Fruit fly (Drosophila melanogaster) whole organism, pupa: ENCODE data around the gene Claspin.
A peak's percentile ranks its signal among the peaks of the same experiment; 100 is the strongest.

Source experiments
- CG10348 ChIP-seq: fragments of 200-800 bp; sonication (Bioruptor generic); IDR thresholded peaks from 2 replicates; pipeline ENCODE4 v1.3.6; 2022; ENCODE audit warnings: missing biosample characterization, missing genetic modification characterization
- CG12605 ChIP-seq: fragments of 200-800 bp; sonication (Bioruptor generic); IDR thresholded peaks from 2 replicates; pipeline ENCODE4 v1.3.6; 2022; ENCODE audit warnings: missing biosample characterization, missing genetic modification characterization
- CG13204 ChIP-seq: fragments of 200-800 bp; sonication (Bioruptor generic); optimal IDR thresholded peaks from 2 replicates; lab custom pipeline; 2018; ENCODE audit warnings: missing biosample characterization, mild to moderate bottlenecking, missing genetic modification characterization, moderate library complexity
- CG14655 ChIP-seq: fragments of 200-800 bp; sonication (Bioruptor generic); optimal IDR thresholded peaks from 3 replicates; lab custom pipeline; 2017; ENCODE audit warnings: mild to moderate bottlenecking, missing biosample characterization, missing genetic modification reagents, missing genetic modification characterization
- CG15710 ChIP-seq: fragments of 200-800 bp; sonication (Bioruptor generic); optimal IDR thresholded peaks from 2 replicates; lab custom pipeline; 2018; ENCODE audit warnings: missing biosample characterization, mild to moderate bottlenecking, missing genetic modification characterization, moderate library complexity
- CG17806 ChIP-seq: fragments of 200-800 bp; sonication (Bioruptor generic); optimal IDR thresholded peaks from 2 replicates; lab custom pipeline; 2018; ENCODE audit warnings: missing biosample characterization, mild to moderate bottlenecking, missing genetic modification characterization, moderate library complexity
- CG32121 ChIP-seq: fragments of 200-800 bp; sonication (Bioruptor generic); IDR thresholded peaks from 2 replicates; pipeline ENCODE4 v1.3.6; 2022; ENCODE audit warnings: missing biosample characterization, missing genetic modification characterization
- CG34367 ChIP-seq: fragments of 200-800 bp; sonication (Bioruptor generic); optimal IDR thresholded peaks from 2 replicates; lab custom pipeline; 2018; ENCODE audit warnings: missing biosample characterization, mild to moderate bottlenecking, missing genetic modification characterization
- CG4496 ChIP-seq: fragments of 200-800 bp; sonication (Bioruptor generic); IDR thresholded peaks from 3 replicates; pipeline ENCODE4 v1.3.6; 2022; ENCODE audit warnings: missing biosample characterization, missing genetic modification characterization
- CG8159 ChIP-seq: fragments of 200-800 bp; sonication (Bioruptor generic); optimal IDR thresholded peaks from 3 replicates; lab custom pipeline; 2018; ENCODE audit warnings: missing biosample characterization, mild to moderate bottlenecking, missing genetic modification characterization, moderate library complexity
- CG8301 ChIP-seq: fragments of 200-800 bp; sonication (Bioruptor generic); optimal IDR thresholded peaks from 2 replicates; lab custom pipeline; 2018; ENCODE audit warnings: missing biosample characterization, mild to moderate bottlenecking, missing genetic modification characterization
- CG9948 ChIP-seq: fragments of 200-800 bp; sonication (Bioruptor generic); optimal IDR thresholded peaks from 2 replicates; lab custom pipeline; 2018; ENCODE audit warnings: missing biosample characterization, mild to moderate bottlenecking, missing genetic modification characterization, moderate library complexity
- D1 ChIP-seq: fragments of 200-800 bp; sonication (Bioruptor generic); optimal IDR thresholded peaks from 2 replicates; lab custom pipeline; 2018; ENCODE audit warnings: missing biosample characterization, mild to moderate bottlenecking, missing genetic modification characterization, moderate library complexity
- EcR ChIP-seq: fragments of 200-800 bp; sonication (Bioruptor generic); optimal IDR thresholded peaks from 3 replicates; lab custom pipeline; 2019; ENCODE audit warnings: missing biosample characterization, missing genetic modification characterization, mild to moderate bottlenecking, moderate library complexity, missing genetic modification reagents
- Ets98B ChIP-seq: fragments of 200-800 bp; sonication (Bioruptor generic); IDR thresholded peaks from 2 replicates; pipeline ENCODE4 v1.3.6; 2022; ENCODE audit warnings: missing biosample characterization, missing genetic modification characterization
- Pif1A ChIP-seq: fragments of 200-800 bp; sonication (Bioruptor generic); optimal IDR thresholded peaks from 3 replicates; lab custom pipeline; 2016; ENCODE audit warnings: missing biosample characterization, missing genetic modification characterization
- Pif1B ChIP-seq: fragments of 200-800 bp; sonication (Bioruptor generic); optimal IDR thresholded peaks from 3 replicates; lab custom pipeline; 2016; ENCODE audit warnings: missing biosample characterization, missing genetic modification characterization
- Snoo ChIP-seq: fragments of 200-800 bp; sonication (Bioruptor generic); optimal IDR thresholded peaks from 3 replicates; lab custom pipeline; 2017; ENCODE audit warnings: missing biosample characterization, mild to moderate bottlenecking, missing genetic modification characterization, inconsistent platforms
- fd96Ca ChIP-seq: fragments of 200-800 bp; sonication (Bioruptor generic); IDR thresholded peaks from 3 replicates; pipeline ENCODE4 v1.3.6; 2022; ENCODE audit warnings: missing biosample characterization, missing genetic modification characterization
- gl ChIP-seq: fragments of 200-800 bp; sonication (Bioruptor generic); optimal IDR thresholded peaks from 2 replicates; lab custom pipeline; 2018; ENCODE audit warnings: missing biosample characterization, mild to moderate bottlenecking, missing genetic modification characterization
- rn ChIP-seq: fragments of 200-800 bp; sonication (Bioruptor generic); IDR thresholded peaks from 2 replicates; pipeline ENCODE4 v1.3.6; 2022; ENCODE audit warnings: missing biosample characterization, missing genetic modification characterization

The Claspin gene

dm6 chr3L:4363887-4364794 is 50.9 kb downstream of the Claspin start, which contains the start of the genes Cip4 and mRpS6:
TSS of gene Cip4 (minus strand) at chr3L:4364102.
TSS of gene mRpS6 (plus strand) at chr3L:4364550.
- TF ChIP-seq CG14655 (GFP tag; lab: Kevin White, UChicago) (no peak), CG12605 (GFP tag; lab: Robert Waterston, UW) (peak; percentile 54), CG8301 (tag; lab: Kevin White, UChicago) (no peak), CG9948 (tag; lab: Kevin White, UChicago) (peak; percentile 74), CG10348 (GFP tag; lab: Robert Waterston, UW) (no peak), gl (tag; lab: Kevin White, UChicago) (peak; percentile 41), Pif1A (no peak), CG32121 (GFP tag; lab: Robert Waterston, UW) (peak; percentile 45; the same call in 1 of the 2 replicates), Pif1B (GFP tag; lab: Kevin White, UChicago) (no peak), CG8159 (tag; lab: Kevin White, UChicago) (no peak), CG15710 (tag; lab: Kevin White, UChicago) (peak; percentile 81), EcR (GFP tag; lab: Kevin White, UChicago) (peak; percentile 13), CG34367 (peak; percentile 63), CG4496 (GFP tag; lab: Robert Waterston, UW) (peak; percentile 63), rn (GFP tag; lab: Robert Waterston, UW) (no peak), fd96Ca (GFP tag; lab: Robert Waterston, UW) (peak; percentile 26; the same call in 1 of the 3 replicates), Snoo (peak; percentile 62), Ets98B (GFP tag; lab: Robert Waterston, UW) (peak; percentile 55), CG13204 (GFP tag; lab: Kevin White, UChicago) (no peak), CG17806 (tag; lab: Kevin White, UChicago) (peak; percentile 65), D1 (tag; lab: Kevin White, UChicago) (no peak)

DNA sequence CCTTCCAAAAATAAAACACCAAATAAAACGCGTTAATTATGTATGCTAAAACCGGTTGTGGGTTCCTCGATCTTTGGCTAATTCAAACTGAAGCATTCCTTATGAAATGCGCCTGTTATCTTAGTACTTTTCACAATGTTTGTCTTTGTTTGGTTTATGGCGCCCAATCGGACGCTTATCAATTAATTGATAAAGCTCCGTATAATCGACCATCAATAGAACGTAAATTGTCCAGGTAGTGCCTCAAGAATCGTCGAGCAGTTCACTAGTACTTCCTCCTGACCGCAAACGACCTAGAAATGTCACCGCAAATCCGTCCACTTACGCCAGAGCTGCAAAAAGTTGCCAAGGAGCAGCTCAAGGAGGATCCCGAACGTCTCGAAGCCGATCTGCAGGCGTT is 51.9 kb downstream of the Claspin start, which contains the start of gene CG33514:
CG33514 (plus strand) TSS at position 238 of the 400 bp plus-strand sequence.
- no peak for TF ChIP-seq CG32121 (GFP tag; lab: Robert Waterston, UW)
- no peak for TF ChIP-seq CG12605 (GFP tag; lab: Robert Waterston, UW)
- TF ChIP-seq rn (GFP tag; lab: Robert Waterston, UW) = no peak
- TF ChIP-seq D1 (tag; lab: Kevin White, UChicago) = no peak
- no peak for TF ChIP-seq CG10348 (GFP tag; lab: Robert Waterston, UW)
- no peak for TF ChIP-seq EcR (GFP tag; lab: Kevin White, UChicago)
- TF ChIP-seq Pif1B (GFP tag; lab: Kevin White, UChicago) = no peak
- TF ChIP-seq CG14655 (GFP tag; lab: Kevin White, UChicago) = no peak
- TF ChIP-seq CG8301 (tag; lab: Kevin White, UChicago) = no peak
- no peak for TF ChIP-seq fd96Ca (GFP tag; lab: Robert Waterston, UW)
- no peak for TF ChIP-seq Ets98B (GFP tag; lab: Robert Waterston, UW)
- no peak for TF ChIP-seq CG8159 (tag; lab: Kevin White, UChicago)
- TF ChIP-seq CG34367 = no peak
- no peak for TF ChIP-seq gl (tag; lab: Kevin White, UChicago)
- TF ChIP-seq, all 21 proteins: peak for 0

DNA sequence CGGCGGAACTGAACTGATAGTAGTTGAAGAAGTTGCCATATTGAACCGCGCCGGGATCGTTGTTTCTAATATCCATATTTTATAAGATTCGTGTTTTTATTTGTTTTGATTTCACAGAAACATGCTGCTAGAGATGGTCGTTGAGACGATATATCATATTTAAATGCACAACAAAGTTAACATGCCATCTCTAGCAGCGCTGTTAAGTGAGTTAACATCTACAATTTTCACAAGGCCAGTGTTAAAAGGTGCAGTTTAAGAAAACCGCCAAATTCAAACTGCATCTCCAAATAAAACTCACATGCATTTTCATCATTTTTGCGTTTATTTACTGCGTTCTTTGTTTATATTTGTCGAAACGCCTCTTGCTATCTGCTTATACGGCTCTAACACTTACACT is 54.1 kb downstream of the Claspin start, which contains the start of gene CG11342:
CG11342 (minus strand) TSS at position 120 of the 400 bp plus-strand sequence.
- TF ChIP-seq Pif1B (GFP tag; lab: Kevin White, UChicago) = no peak
- no peak for TF ChIP-seq CG17806 (tag; lab: Kevin White, UChicago)
- TF ChIP-seq Ets98B (GFP tag; lab: Robert Waterston, UW) = 0 out of 2 replicates have a peak, but pooled peaks have one; percentile 18
